Fruit fly (Drosophila melanogaster): ENCODE data around the gene agt.

agt gene

dm6 chr3R:6665117-6665654 is 5.3 kb upstream of the agt start (continued):
- TF ChIP-seq prd (optimal IDR thresholded peaks at IDR 0.05) (no peak), prd (GFP tag; IDR thresholded peaks at IDR 0.05) (peak; percentile 33; the same call in 1 of the 3 replicates), pita (GFP tag; optimal IDR thresholded peaks at IDR 0.05) (no peak), Doc2 (GFP tag; IDR thresholded peaks at IDR 0.05) (no peak), dpn (GFP tag; optimal IDR thresholded peaks at IDR 0.05) (no peak), CG4707 (GFP tag; optimal IDR thresholded peaks at IDR 0.05) (peak; percentile 39), CG11085 (GFP tag; IDR thresholded peaks at IDR 0.05) (no peak), CG13123 (GFP tag; optimal IDR thresholded peaks at IDR 0.05) (no peak), CG9609 (GFP tag; optimal IDR thresholded peaks at IDR 0.05) (no peak), grn (GFP tag; optimal IDR thresholded peaks at IDR 0.05) (peak; percentile 69), E2f2 (GFP tag; IDR thresholded peaks at IDR 0.05) (no peak), twi (tag; optimal IDR thresholded peaks at IDR 0.05) (no peak), CG2199 (GFP tag; IDR thresholded peaks at IDR 0.05) (0 out of 3 replicates have a peak, but pooled peaks have one; percentile 51), cwo (GFP tag; optimal IDR thresholded peaks at IDR 0.05) (no peak), p53 (GFP tag; optimal IDR thresholded peaks at IDR 0.05) (no peak), zen (tag; optimal IDR thresholded peaks at IDR 0.05) (no peak), fd3F (GFP tag; optimal IDR thresholded peaks at IDR 0.05) (no peak), CHES-1-like (GFP tag; optimal IDR thresholded peaks at IDR 0.05) (no peak), CG18262 (tag; optimal IDR thresholded peaks at IDR 0.05) (peak; percentile 55), fd96Cb (tag; optimal IDR thresholded peaks at IDR 0.05) (no peak), disco-r (GFP tag; optimal IDR thresholded peaks at IDR 0.05) (no peak), CG7271 (tag; optimal IDR thresholded peaks at IDR 0.05) (no peak), NC2α (GFP tag; optimal IDR thresholded peaks at IDR 0.05) (no peak), CG10543 (GFP tag; optimal IDR thresholded peaks at IDR 0.05) (no peak), rib (GFP tag; IDR thresholded peaks at IDR 0.05) (no peak), CG2202 (tag; optimal IDR thresholded peaks at IDR 0.05) (peak; percentile 62), CG30431 (GFP tag; optimal IDR thresholded peaks at IDR 0.05) (peak; percentile 13), zen2 (GFP tag; IDR thresholded peaks at IDR 0.05; ENCODE audit: partially characterized antibody) (no peak), Hmx (GFP tag; optimal IDR thresholded peaks at IDR 0.05) (no peak), gcm2 (GFP tag; optimal IDR thresholded peaks at IDR 0.05) (no peak), nau (GFP tag; optimal IDR thresholded peaks at IDR 0.05) (no peak), Ravus (GFP tag; IDR thresholded peaks at IDR 0.05) (no peak), CG31224 (GFP tag; IDR thresholded peaks at IDR 0.05) (no peak; the same call in 1 of the 2 replicates), sob (GFP tag; IDR thresholded peaks at IDR 0.05) (no peak), Tbp (GFP tag; optimal IDR thresholded peaks at IDR 0.05) (no peak), dan (GFP tag; IDR thresholded peaks at IDR 0.05) (no peak), B-H2 (GFP tag; optimal IDR thresholded peaks at IDR 0.05) (no peak), slou (GFP tag; optimal IDR thresholded peaks at IDR 0.05) (no peak), sug (tag; optimal IDR thresholded peaks at IDR 0.05) (no peak), CG9215 (GFP tag; IDR thresholded peaks at IDR 0.05) (no peak), CG17612 (GFP tag; IDR thresholded peaks at IDR 0.05) (no peak), sqz (GFP tag; optimal IDR thresholded peaks at IDR 0.05) (no peak), Sry-δ (GFP tag; optimal IDR thresholded peaks at IDR 0.05) (no peak), Spps (tag; optimal IDR thresholded peaks at IDR 0.05) (no peak), CG13775 (GFP tag; optimal IDR thresholded peaks at IDR 0.05) (no peak), slp2 (GFP tag; optimal IDR thresholded peaks at IDR 0.05) (no peak), CG17361 (GFP tag; IDR thresholded peaks at IDR 0.05) (0 out of 3 replicates have a peak, but pooled peaks have one; percentile 10), Elba2 (GFP tag; optimal IDR thresholded peaks at IDR 0.05) (no peak), CG9437 (GFP tag; optimal IDR thresholded peaks at IDR 0.05) (no peak), CG10267 (tag; optimal IDR thresholded peaks at IDR 0.05) (no peak), luna (GFP tag; optimal IDR thresholded peaks at IDR 0.05) (no peak), CG32772 (GFP tag; IDR thresholded peaks at IDR 0.05) (no peak)

Measured in whole organism, embryonic.